Fruit fly (Drosophila melanogaster) whole organism, embryonic: ENCODE data around the gene UQCR-C2.

ENCODE experiments used
- Bgb ChIP-seq: fragments of 200-800 bp; sonication (Bioruptor generic); IDR thresholded peaks from 2 replicates; pipeline ENCODE4 v1.3.6; 2022; ENCODE audit warnings: missing biosample characterization, missing genetic modification characterization; ENCODE audit not compliant: partially characterized antibody
- CG11085 ChIP-seq: fragments of 200-800 bp; sonication (Bioruptor generic); IDR thresholded peaks from 2 replicates; pipeline ENCODE4 v1.3.6; 2022; ENCODE audit warnings: missing biosample characterization, missing genetic modification characterization
- CG11247 ChIP-seq: fragments of 200-800 bp; sonication (Bioruptor generic); IDR thresholded peaks from 2 replicates; pipeline ENCODE4 v1.3.6; 2022; ENCODE audit warnings: missing biosample characterization, missing genetic modification characterization
- CG12104 ChIP-seq: fragments of 200-800 bp; sonication (Bioruptor generic); optimal IDR thresholded peaks from 3 replicates; lab custom pipeline; 2016; ENCODE audit warnings: missing biosample characterization, missing genetic modification characterization
- CG14667 ChIP-seq: fragments of 200-800 bp; sonication (Bioruptor generic); IDR thresholded peaks from 2 replicates; pipeline ENCODE4 v1.3.6; 2022; ENCODE audit warnings: missing biosample characterization, missing genetic modification characterization
- CG16813 ChIP-seq: fragments of 200-800 bp; sonication (Bioruptor generic); IDR thresholded peaks from 3 replicates; pipeline ENCODE4 v1.3.6; 2022; ENCODE audit warnings: missing biosample characterization, missing genetic modification characterization; ENCODE audit not compliant: partially characterized antibody
- CG2875 ChIP-seq: fragments of 200-800 bp; sonication (Bioruptor generic); optimal IDR thresholded peaks from 2 replicates; lab custom pipeline; 2017; ENCODE audit warnings: missing biosample characterization, mild to moderate bottlenecking, missing genetic modification characterization, missing genetic modification reagents
- CG32532 ChIP-seq: fragments of 200-800 bp; sonication (Bioruptor generic); IDR thresholded peaks from 2 replicates; pipeline ENCODE4 v1.3.6; 2022; ENCODE audit warnings: missing biosample characterization, missing genetic modification characterization
- CG34224 ChIP-seq: fragments of 200-800 bp; sonication (Bioruptor generic); IDR thresholded peaks from 3 replicates; pipeline ENCODE4 v1.3.6; 2022; ENCODE audit warnings: missing biosample characterization, missing genetic modification characterization; ENCODE audit not compliant: partially characterized antibody
- CG4282 ChIP-seq: fragments of 200-800 bp; sonication (Bioruptor generic); optimal IDR thresholded peaks from 2 replicates; lab custom pipeline; 2016; ENCODE audit warnings: missing biosample characterization, missing genetic modification characterization
- CG9727 ChIP-seq: fragments of 200-800 bp; sonication (Bioruptor generic); optimal IDR thresholded peaks from 3 replicates; lab custom pipeline; 2017; ENCODE audit warnings: missing biosample characterization, mild to moderate bottlenecking, missing genetic modification characterization
- D19A ChIP-seq: fragments of 200-800 bp; optimal IDR thresholded peaks from 3 replicates; lab custom pipeline; 2019; ENCODE audit warnings: missing biosample characterization, mild to moderate bottlenecking, missing genetic modification characterization, moderate library complexity
- Dll ChIP-seq: fragments of 200-800 bp; sonication (Bioruptor generic); IDR thresholded peaks from 4 replicates; pipeline ENCODE4 v1.3.6; 2022; ENCODE audit warnings: missing biosample characterization, missing genetic modification characterization; ENCODE audit not compliant: partially characterized antibody
- Doc2 ChIP-seq: fragments of 200-800 bp; sonication (Bioruptor generic); IDR thresholded peaks from 2 replicates; pipeline ENCODE4 v1.3.6; 2022; ENCODE audit warnings: missing biosample characterization, missing genetic modification characterization
- Fer3 ChIP-seq: fragments of 200-800 bp; sonication (Bioruptor generic); optimal IDR thresholded peaks from 2 replicates; lab custom pipeline; 2018; ENCODE audit warnings: missing biosample characterization, mild to moderate bottlenecking, missing genetic modification characterization, moderate library complexity
- Gug ChIP-seq: fragments of 200-800 bp; sonication (Bioruptor generic); IDR thresholded peaks from 4 replicates; pipeline ENCODE4 v1.3.6; 2022; ENCODE audit warnings: missing biosample characterization, missing genetic modification characterization
- Med ChIP-seq: fragments of 200-800 bp; sonication (Bioruptor generic); peaks from one replicate; lab custom pipeline; 2016; ENCODE audit warnings: missing biosample characterization, missing genetic modification characterization, mild to moderate bottlenecking, inconsistent platforms, moderate library complexity
- Meics ChIP-seq: fragments of 200-800 bp; sonication (Bioruptor generic); optimal IDR thresholded peaks from 2 replicates; lab custom pipeline; 2017; ENCODE audit warnings: missing biosample characterization, mild to moderate bottlenecking, missing genetic modification characterization
- NC2α ChIP-seq: fragments of 200-800 bp; sonication (Bioruptor generic); optimal IDR thresholded peaks from 2 replicates; lab custom pipeline; 2016; ENCODE audit warnings: missing biosample characterization, missing genetic modification characterization
- NFAT ChIP-seq: fragments of 200-800 bp; sonication (Bioruptor generic); IDR thresholded peaks from 2 replicates; pipeline ENCODE4 v1.3.6; 2022; ENCODE audit warnings: missing biosample characterization, missing genetic modification characterization
- Nf-YB ChIP-seq: fragments of 200-800 bp; sonication (Bioruptor generic); optimal IDR thresholded peaks from 3 replicates; lab custom pipeline; 2019; ENCODE audit warnings: missing biosample characterization, mild to moderate bottlenecking, missing genetic modification characterization, moderate library complexity
- Optix ChIP-seq: fragments of 200-800 bp; sonication (Bioruptor generic); IDR thresholded peaks from 3 replicates; pipeline ENCODE4 v1.3.6; 2022; ENCODE audit warnings: missing biosample characterization, missing genetic modification characterization
- Pdp1 ChIP-seq, 2 experiments: fragments of 200-800 bp; sonication (Bioruptor generic); optimal IDR thresholded peaks; 3 replicates each; lab custom pipeline; 2016; ENCODE audit warnings: missing biosample characterization in 2 of 2, missing genetic modification characterization in 2 of 2, mild to moderate bottlenecking in 1 of 2, moderate library complexity in 1 of 2
- Rx ChIP-seq: fragments of 200-800 bp; sonication (Bioruptor generic); IDR thresholded peaks from 2 replicates; pipeline ENCODE4 v1.3.6; 2022; ENCODE audit warnings: missing biosample characterization, missing genetic modification characterization
- bbx ChIP-seq: fragments of 200-800 bp; sonication (Bioruptor generic); IDR thresholded peaks from 2 replicates; pipeline ENCODE4 v1.3.6; 2022; ENCODE audit warnings: missing biosample characterization, missing genetic modification characterization; ENCODE audit not compliant: partially characterized antibody
- cad ChIP-seq: fragments of >200 bp; optimal IDR thresholded peaks from 2 replicates; lab custom pipeline; 2017; ENCODE audit warnings: missing biosample characterization, missing genetic modification characterization
- caup ChIP-seq: fragments of 200-800 bp; sonication (Bioruptor generic); optimal IDR thresholded peaks from 3 replicates; lab custom pipeline; 2017; ENCODE audit warnings: missing biosample characterization, mild to moderate bottlenecking, missing genetic modification characterization, moderate library complexity; ENCODE audit not compliant: severe bottlenecking
- ci ChIP-seq: fragments of 200-800 bp; sonication (Bioruptor generic); IDR thresholded peaks from 3 replicates; pipeline ENCODE4 v1.3.6; 2022; ENCODE audit warnings: missing biosample characterization, missing genetic modification characterization
- croc ChIP-seq: fragments of 200-800 bp; sonication (Bioruptor generic); conservative IDR thresholded peaks from 3 replicates; pipeline ENCODE4 v1.3.6; 2022; ENCODE audit warnings: missing biosample characterization, missing genetic modification characterization
- cwo ChIP-seq: fragments of 200-800 bp; sonication (Bioruptor generic); optimal IDR thresholded peaks from 3 replicates; lab custom pipeline; 2017; ENCODE audit warnings: missing biosample characterization, missing genetic modification characterization, mild to moderate bottlenecking, moderate library complexity, missing genetic modification reagents
- ems ChIP-seq: fragments of 200-800 bp; sonication (Bioruptor generic); optimal IDR thresholded peaks from 3 replicates; lab custom pipeline; 2016; ENCODE audit warnings: missing biosample characterization, missing genetic modification characterization
- gfzf ChIP-seq: fragments of 200-800 bp; sonication (Bioruptor generic); optimal IDR thresholded peaks from 2 replicates; lab custom pipeline; 2016; ENCODE audit warnings: missing biosample characterization, mild to moderate bottlenecking, missing genetic modification characterization, moderate library complexity
- gro ChIP-seq: fragments of 200-800 bp; sonication (Bioruptor generic); optimal IDR thresholded peaks from 2 replicates; lab custom pipeline; 2016; ENCODE audit warnings: missing biosample characterization, missing genetic modification characterization
- insv ChIP-seq, 2 experiments: fragments of 200-800 bp; sonication (Bioruptor generic); optimal IDR thresholded peaks; 3 replicates each; lab custom pipeline; 2016 to 2018; ENCODE audit warnings: missing biosample characterization in 2 of 2, missing genetic modification characterization in 2 of 2
- jigr1 ChIP-seq: fragments of 200-800 bp; sonication (Bioruptor generic); IDR thresholded peaks from 3 replicates; pipeline ENCODE4 v1.3.6; 2022; ENCODE audit warnings: missing biosample characterization, missing genetic modification characterization
- jing ChIP-seq: fragments of 200-800 bp; sonication (Bioruptor generic); optimal IDR thresholded peaks from 2 replicates; lab custom pipeline; 2018; ENCODE audit warnings: missing biosample characterization, mild to moderate bottlenecking, missing genetic modification characterization
- lab ChIP-seq: fragments of 200-800 bp; sonication (Bioruptor generic); optimal IDR thresholded peaks from 3 replicates; lab custom pipeline; 2017; ENCODE audit warnings: missing biosample characterization, missing genetic modification characterization, mild to moderate bottlenecking, moderate library complexity, missing genetic modification reagents
- nom ChIP-seq: fragments of 200-800 bp; sonication (Bioruptor generic); optimal IDR thresholded peaks from 2 replicates; lab custom pipeline; 2017; ENCODE audit warnings: missing biosample characterization, missing genetic modification characterization, mild to moderate bottlenecking, moderate library complexity, missing genetic modification reagents
- pho ChIP-seq: fragments of 200-800 bp; sonication (Bioruptor generic); optimal IDR thresholded peaks from 2 replicates; lab custom pipeline; 2016; ENCODE audit warnings: missing biosample characterization, missing genetic modification characterization
- prd ChIP-seq, 3 experiments: fragments of >200 bp in 2 of 3; fragments of 200-800 bp in 1 of 3; sonication (Bioruptor generic) in 1 of 3; optimal IDR thresholded peaks in 2 of 3; IDR thresholded peaks in 1 of 3; 2 replicates in 2 of 3; 3 replicates in 1 of 3; pipeline versions ENCODE4 v1.3.6 to Lab custom; 2017 to 2022; ENCODE audit warnings: missing biosample characterization in 1 of 3, missing genetic modification characterization in 1 of 3
- schlank ChIP-seq: fragments of 200-800 bp; sonication (Bioruptor generic); optimal IDR thresholded peaks from 2 replicates; lab custom pipeline; 2018; ENCODE audit warnings: missing biosample characterization, mild to moderate bottlenecking, missing genetic modification characterization
- slou ChIP-seq: fragments of 200-800 bp; sonication (Bioruptor generic); optimal IDR thresholded peaks from 3 replicates; lab custom pipeline; 2016; ENCODE audit warnings: missing biosample characterization, missing genetic modification characterization
- sob ChIP-seq: fragments of 200-800 bp; sonication (Bioruptor generic); IDR thresholded peaks from 2 replicates; pipeline ENCODE4 v1.3.6; 2022; ENCODE audit warnings: missing biosample characterization, missing genetic modification characterization
- tgo ChIP-seq: fragments of 200-800 bp; sonication (Bioruptor generic); IDR thresholded peaks from 3 replicates; pipeline ENCODE4 v1.3.6; 2022; ENCODE audit warnings: missing biosample characterization, missing genetic modification characterization
- tup ChIP-seq: fragments of 200-800 bp; sonication (Bioruptor generic); optimal IDR thresholded peaks from 2 replicates; lab custom pipeline; 2016; ENCODE audit warnings: missing biosample characterization, mild to moderate bottlenecking, missing genetic modification characterization, moderate library complexity
- vvl ChIP-seq: fragments of 200-800 bp; sonication (Bioruptor generic); IDR thresholded peaks from 2 replicates; pipeline ENCODE4 v1.3.6; 2022; ENCODE audit warnings: missing biosample characterization, missing genetic modification characterization
- wdn ChIP-seq: fragments of 200-800 bp; sonication (Bioruptor generic); IDR thresholded peaks from 2 replicates; pipeline ENCODE4 v1.3.6; 2022; ENCODE audit warnings: missing biosample characterization, missing genetic modification characterization
- zen ChIP-seq: fragments of 200-800 bp; sonication (Bioruptor generic); optimal IDR thresholded peaks from 3 replicates; lab custom pipeline; 2018; ENCODE audit warnings: missing biosample characterization, mild to moderate bottlenecking, missing genetic modification characterization, moderate library complexity
- zfh1 ChIP-seq: fragments of 200-800 bp; sonication (Bioruptor generic); IDR thresholded peaks from 3 replicates; pipeline ENCODE4 v1.3.6; 2022; ENCODE audit warnings: missing biosample characterization, missing genetic modification characterization
- zfh2 ChIP-seq: fragments of 200-800 bp; sonication (Bioruptor generic); optimal IDR thresholded peaks from 2 replicates; lab custom pipeline; 2016; ENCODE audit warnings: missing biosample characterization, missing genetic modification characterization

UQCR-C2 gene

dm6 chr3L:16612152-16612551 lies 28.2 kb downstream of the UQCR-C2 start, which contains the start of gene CG4101 (continued):
- TF ChIP-seq pho (GFP tag; lab: Kevin White, UChicago): peak; percentile 85
- peak; percentile 48 for TF ChIP-seq schlank (tag; lab: Kevin White, UChicago)
- peak; percentile 73; the same call in 2 of the 4 replicates for TF ChIP-seq Gug (GFP tag; lab: Robert Waterston, UW)
- TF ChIP-seq Pdp1 (GFP tag; optimal IDR thresholded peaks at IDR 0.05; lab: Kevin White, UChicago): peak; percentile 83 to 87
- peak; percentile 71 for TF ChIP-seq zen
- TF ChIP-seq NC2α (GFP tag; lab: Kevin White, UChicago): peak; percentile 24
- no peak for TF ChIP-seq CG4282 (GFP tag; lab: Kevin White, UChicago)
- peak; percentile 72 for TF ChIP-seq CG9727
- TF ChIP-seq Nf-YB: peak; percentile 39
- no peak for TF ChIP-seq Doc2 (GFP tag; lab: Robert Waterston, UW)
- 0 out of 3 replicates have a peak, but pooled peaks have one; percentile 49 for TF ChIP-seq Optix (GFP tag; lab: Robert Waterston, UW)
- peak; percentile 50 for TF ChIP-seq nom (GFP tag; lab: Kevin White, UChicago)
- TF ChIP-seq gro (GFP tag; lab: Kevin White, UChicago): peak; percentile 83
- TF ChIP-seq D19A (tag; lab: Kevin White, UChicago): peak; percentile 54
- TF ChIP-seq ems (GFP tag; lab: Kevin White, UChicago): peak; percentile 81
- peak; percentile 80 for TF ChIP-seq tgo
- TF ChIP-seq croc: peak; percentile 58
- TF ChIP-seq insv (GFP tag; optimal IDR thresholded peaks at IDR 0.05; lab: Kevin White, UChicago): peak in 1 of 2 experiments; percentile 44
- peak; percentile 70; the same call in 1 of the 2 replicates for TF ChIP-seq CG11247 (GFP tag; lab: Robert Waterston, UW)
- TF ChIP-seq CG2875: peak; percentile 11
- peak; percentile 86 for TF ChIP-seq vvl
- peak; percentile 87 for TF ChIP-seq CG34224 (GFP tag; lab: Robert Waterston, UW)
- peak; percentile 82; the same call in 2 of the 3 replicates for TF ChIP-seq ci
- TF ChIP-seq Rx (GFP tag; lab: Robert Waterston, UW): peak; percentile 66
- peak; percentile 77 for TF ChIP-seq slou (GFP tag; lab: Kevin White, UChicago)
- peak; percentile 74 for TF ChIP-seq CG12104 (GFP tag; lab: Kevin White, UChicago)
- TF ChIP-seq CG14667 (GFP tag; lab: Robert Waterston, UW): peak; percentile 62
- peak; percentile 46; the same call in 1 of the 2 replicates for TF ChIP-seq CG11085 (GFP tag; lab: Robert Waterston, UW)
- peak; percentile 72 for TF ChIP-seq gfzf (GFP tag; lab: Kevin White, UChicago)
- TF ChIP-seq jigr1: no peak
- peak; percentile 75 for TF ChIP-seq CG16813 (GFP tag; lab: Robert Waterston, UW)
- TF ChIP-seq Dll (GFP tag; lab: Robert Waterston, UW): peak; percentile 93
- TF ChIP-seq bbx (GFP tag; lab: Robert Waterston, UW): peak; percentile 66; the same call in 1 of the 2 replicates

- no peak for TF ChIP-seq tup (GFP tag; lab: Kevin White, UChicago)
- peak; percentile 59 for TF ChIP-seq CG32532 (GFP tag; lab: Robert Waterston, UW)
- TF ChIP-seq wdn (GFP tag; lab: Robert Waterston, UW): no peak
- peak; percentile 20; the same call in 1 of the 2 replicates for TF ChIP-seq NFAT (GFP tag; lab: Robert Waterston, UW)
- peak; percentile 35; the same call in 1 of the 2 replicates for TF ChIP-seq sob (GFP tag; lab: Robert Waterston, UW)
- peak; percentile 25 for TF ChIP-seq cwo (GFP tag; lab: Kevin White, UChicago)
- TF ChIP-seq jing (GFP tag; lab: Kevin White, UChicago): no peak
- TF ChIP-seq lab (GFP tag; lab: Kevin White, UChicago): peak; percentile 43
- no peak for TF ChIP-seq prd (optimal IDR thresholded peaks at IDR 0.05; lab: Kevin White, UChicago)
- TF ChIP-seq prd (GFP tag; IDR thresholded peaks at IDR 0.05; lab: Robert Waterston, UW): 0 out of 3 replicates have a peak, but pooled peaks have one; percentile 24
- no peak for TF ChIP-seq Bgb (GFP tag; lab: Robert Waterston, UW)
- TF ChIP-seq Meics (GFP tag; lab: Kevin White, UChicago): peak; percentile 11
- TF ChIP-seq Med (GFP tag; lab: Kevin White, UChicago): peak; percentile 83
- TF ChIP-seq caup (GFP tag; lab: Kevin White, UChicago): no peak
- no peak for TF ChIP-seq cad (GFP tag; lab: Kevin White, UChicago)
- peak; percentile 27 for TF ChIP-seq zfh2 (GFP tag; lab: Kevin White, UChicago)
- no peak for TF ChIP-seq zfh1
- TF ChIP-seq Fer3 (tag; lab: Kevin White, UChicago): no peak
These were observed 29.0 kb downstream of the UQCR-C2 start for dm6 chr3L:16612972-16613371.
